Fruit fly (Drosophila melanogaster) Kc167 (cell line): ENCODE data around the gene CG31743.

ENCODE experiments used
- Myc ChIP-seq: fragments of >200 bp; optimal IDR thresholded peaks from 2 replicates; lab custom pipeline; 2017; ENCODE audit warnings: missing external identifiers
- Sin3A ChIP-seq: fragments of >200 bp; optimal IDR thresholded peaks from 2 replicates; lab custom pipeline; 2018; ENCODE audit warnings: missing external identifiers
- h ChIP-seq: fragments of >200 bp; optimal IDR thresholded peaks from 3 replicates; lab custom pipeline; 2018; ENCODE audit warnings: missing external identifiers
- insv ChIP-seq: fragments of >200 bp; optimal IDR thresholded peaks from 3 replicates; lab custom pipeline; 2018; ENCODE audit warnings: missing external identifiers
- psq ChIP-seq: fragments of >200 bp; optimal IDR thresholded peaks from 2 replicates; lab custom pipeline; 2017; ENCODE audit warnings: missing external identifiers
- ttk ChIP-seq: sonication (Bioruptor generic); optimal IDR thresholded peaks from 2 replicates; lab custom pipeline; 2017; ENCODE audit warnings: missing external identifiers

- TF ChIP-seq h (lab: Kevin White, UChicago) (no peak), Myc (lab: Kevin White, UChicago) (no peak), psq (lab: Kevin White, UChicago) (no peak), insv (lab: Kevin White, UChicago) (no peak), ttk (lab: Kevin White, UChicago) (no peak), Sin3A (lab: Kevin White, UChicago) (no peak)
Measured at dm6 chr2L:16862526-16862925, 16.8 kb upstream of the CG31743 start.
